Worm (Caenorhabditis elegans) whole organism, mixed stage, embryonic: ENCODE measurements around the gene klp-3.

ENCODE experiments used
- elt-1 ChIP-seq: sonication (generic microtip); optimal IDR thresholded peaks from 2 replicates; lab custom pipeline; 2017; ENCODE audit warnings: missing genetic modification characterization, mild to moderate bottlenecking, missing compliant biosample characterization, antibody characterized with exemption, moderate library complexity, borderline replicate concordance; ENCODE audit not compliant: insufficient read depth
- lsy-2 ChIP-seq: fragments of 150-350 bp; optimal IDR thresholded peaks from 2 replicates; lab custom pipeline; 2014; ENCODE audit warnings: missing biosample characterization, missing genetic modification characterization
- nhr-237 ChIP-seq: fragments of 150-350 bp; optimal IDR thresholded peaks from 2 replicates; lab custom pipeline; 2014; ENCODE audit warnings: missing biosample characterization, missing genetic modification characterization
- pha-4 ChIP-seq: fragments of 150-350 bp; optimal IDR thresholded peaks from 2 replicates; lab custom pipeline; 2018; ENCODE audit warnings: missing biosample characterization, missing genetic modification reagents, missing genetic modification characterization
- snpc-4 ChIP-seq: fragments of 150-350 bp; optimal IDR thresholded peaks from 2 replicates; lab custom pipeline; 2014; ENCODE audit warnings: missing biosample characterization, missing genetic modification characterization
- sptf-1 ChIP-seq: sonication (generic microtip); optimal IDR thresholded peaks from 2 replicates; lab custom pipeline; 2017; ENCODE audit warnings: mild to moderate bottlenecking, missing genetic modification characterization, moderate library complexity, missing compliant biosample characterization
- ztf-11 ChIP-seq: fragments of 150-350 bp; optimal IDR thresholded peaks from 2 replicates; lab custom pipeline; 2014; ENCODE audit warnings: missing biosample characterization, missing genetic modification characterization

DNA sequence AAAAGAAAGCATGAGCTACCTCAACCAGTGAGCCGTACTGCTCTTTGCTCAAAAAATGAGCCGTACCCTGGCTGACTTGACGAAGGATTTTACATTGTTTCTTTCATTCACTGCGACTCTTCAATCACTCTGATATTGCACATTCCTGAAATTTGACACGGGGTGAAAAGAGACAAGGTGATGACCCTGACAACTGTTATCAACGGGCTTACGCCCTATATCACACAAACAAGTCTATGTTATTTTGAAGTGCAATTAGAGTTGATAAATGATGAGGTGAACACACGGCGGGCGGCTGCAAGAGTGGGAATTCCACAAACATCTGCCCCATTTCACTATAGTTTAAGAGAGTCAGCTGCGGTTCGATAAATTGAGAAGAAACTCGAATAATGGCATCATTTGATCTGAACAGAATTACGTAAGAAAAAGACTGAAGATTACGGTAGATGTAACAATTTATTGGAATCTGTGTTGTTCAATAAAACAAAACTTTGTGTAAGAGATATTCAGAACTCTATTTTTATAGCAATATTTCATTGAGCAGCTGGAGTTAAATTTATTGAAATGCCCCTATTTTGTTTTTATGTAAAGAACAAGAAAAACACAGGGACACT, 5.4 kb upstream of the klp-3 start:
- TF ChIP-seq ztf-11 (no peak), pha-4 (tag; lab: Kevin White, UChicago) (no peak), sptf-1 (tag; lab: Kevin White, UChicago) (no peak), lsy-2 (tag; lab: Kevin White, UChicago) (no peak), nhr-237 (tag; lab: Kevin White, UChicago) (no peak), snpc-4 (tag; lab: Kevin White, UChicago) (no peak), elt-1 (tag; lab: Kevin White, UChicago) (no peak)
